Worm (Caenorhabditis elegans) whole organism, L3 larva: ENCODE results near the gene F26F4.8.

Experiments used
- R02D3.7 ChIP-seq: fragments of 150-350 bp; optimal IDR thresholded peaks from 2 replicates; lab custom pipeline; 2014; ENCODE audit warnings: missing biosample characterization, missing genetic modification characterization
- ZK546.5 ChIP-seq: sonication (generic microtip); optimal IDR thresholded peaks from 2 replicates; lab custom pipeline; 2017; ENCODE audit warnings: missing biosample characterization, missing genetic modification characterization
- aly-2 ChIP-seq: fragments of 150-350 bp; optimal IDR thresholded peaks from 2 replicates; lab custom pipeline; 2014; ENCODE audit warnings: missing biosample characterization, missing genetic modification characterization
- ama-1 ChIP-seq: fragments of 150-350 bp; optimal IDR thresholded peaks from 2 replicates; lab custom pipeline; 2018
- ceh-16 ChIP-seq: sonication (generic microtip); optimal IDR thresholded peaks from 2 replicates; lab custom pipeline; 2017; ENCODE audit warnings: missing biosample characterization, missing genetic modification characterization
- ceh-28 ChIP-seq: fragments of 150-350 bp; optimal IDR thresholded peaks from 2 replicates; lab custom pipeline; 2014; ENCODE audit warnings: missing biosample characterization, missing genetic modification reagents, missing genetic modification characterization
- ceh-9 ChIP-seq: sonication (generic microtip); optimal IDR thresholded peaks from 2 replicates; lab custom pipeline; 2018; ENCODE audit warnings: missing biosample characterization, missing genetic modification characterization
- daf-12 ChIP-seq: fragments of 150-350 bp; optimal IDR thresholded peaks from 2 replicates; lab custom pipeline; 2014; ENCODE audit warnings: missing biosample characterization, missing genetic modification reagents, missing genetic modification characterization
- egl-27 ChIP-seq: sonication (generic microtip); optimal IDR thresholded peaks from 4 replicates; lab custom pipeline; 2017; ENCODE audit warnings: missing biosample characterization, missing genetic modification reagents, missing genetic modification characterization
- egl-5 ChIP-seq: fragments of 150-350 bp; optimal IDR thresholded peaks from 2 replicates; lab custom pipeline; 2017; ENCODE audit warnings: missing biosample characterization, missing genetic modification reagents, missing genetic modification characterization, inconsistent platforms
- elt-1 ChIP-seq: fragments of 150-350 bp; optimal IDR thresholded peaks from 2 replicates; lab custom pipeline; 2014; ENCODE audit warnings: missing biosample characterization, missing genetic modification characterization
- elt-2 ChIP-seq: sonication (generic microtip); optimal IDR thresholded peaks from 2 replicates; lab custom pipeline; 2016; ENCODE audit warnings: missing genetic modification reagents, mild to moderate bottlenecking, missing genetic modification characterization, missing compliant biosample characterization
- eor-1 ChIP-seq, 2 experiments: fragments of 150-350 bp; optimal IDR thresholded peaks; 2 replicates each; lab custom pipeline; 2014 to 2018; ENCODE audit warnings: missing biosample characterization in 2 of 2, missing genetic modification characterization in 2 of 2
- fkh-10 ChIP-seq: sonication (generic microtip); optimal IDR thresholded peaks from 2 replicates; lab custom pipeline; 2017; ENCODE audit warnings: missing biosample characterization, missing genetic modification reagents, missing genetic modification characterization
- fkh-2 ChIP-seq: fragments of 150-350 bp; optimal IDR thresholded peaks from 2 replicates; lab custom pipeline; 2014; ENCODE audit warnings: missing biosample characterization, missing genetic modification reagents, missing genetic modification characterization
- hmg-11 ChIP-seq: sonication (generic microtip); optimal IDR thresholded peaks from 2 replicates; lab custom pipeline; 2016; ENCODE audit warnings: missing genetic modification characterization, missing compliant biosample characterization
- jun-1 ChIP-seq: fragments of 150-350 bp; optimal IDR thresholded peaks from 2 replicates; lab custom pipeline; 2014; ENCODE audit warnings: missing biosample characterization, missing genetic modification reagents, missing genetic modification characterization
- lin-15B ChIP-seq: fragments of 150-350 bp; optimal IDR thresholded peaks from 2 replicates; lab custom pipeline; 2014; ENCODE audit warnings: missing biosample characterization, missing genetic modification characterization
- lin-39 ChIP-seq: fragments of 150-350 bp; optimal IDR thresholded peaks from 2 replicates; lab custom pipeline; 2018; ENCODE audit warnings: missing biosample characterization, missing genetic modification reagents, missing genetic modification characterization
- lsy-12 ChIP-seq: sonication (generic microtip); optimal IDR thresholded peaks from 2 replicates; lab custom pipeline; 2016; ENCODE audit warnings: mild to moderate bottlenecking, missing genetic modification characterization, missing compliant biosample characterization
- mdl-1 ChIP-seq: fragments of 150-350 bp; optimal IDR thresholded peaks from 2 replicates; lab custom pipeline; 2014; ENCODE audit warnings: missing biosample characterization, missing genetic modification characterization
- nfya-1 ChIP-seq: sonication (generic microtip); optimal IDR thresholded peaks from 2 replicates; lab custom pipeline; 2017; ENCODE audit warnings: missing genetic modification characterization, mild to moderate bottlenecking, missing compliant biosample characterization, antibody characterized with exemption, moderate library complexity; ENCODE audit not compliant: insufficient read depth
- nhr-11 ChIP-seq: fragments of 150-350 bp; optimal IDR thresholded peaks from 2 replicates; lab custom pipeline; 2014; ENCODE audit warnings: missing biosample characterization, missing genetic modification characterization
- nhr-12 ChIP-seq: fragments of 150-350 bp; optimal IDR thresholded peaks from 2 replicates; lab custom pipeline; 2014; ENCODE audit warnings: missing biosample characterization, missing genetic modification characterization
- nhr-23 ChIP-seq: fragments of 150-350 bp; optimal IDR thresholded peaks from 2 replicates; lab custom pipeline; 2014; ENCODE audit warnings: missing biosample characterization, missing genetic modification reagents, missing genetic modification characterization
- nhr-237 ChIP-seq: fragments of 150-350 bp; optimal IDR thresholded peaks from 2 replicates; lab custom pipeline; 2014; ENCODE audit warnings: missing biosample characterization, missing genetic modification characterization
- nhr-28 ChIP-seq: fragments of 150-350 bp; optimal IDR thresholded peaks from 2 replicates; lab custom pipeline; 2014; ENCODE audit warnings: missing biosample characterization, missing genetic modification characterization
- nhr-43 ChIP-seq: sonication (generic microtip); optimal IDR thresholded peaks from 2 replicates; lab custom pipeline; 2016; ENCODE audit warnings: mild to moderate bottlenecking, missing genetic modification characterization, missing compliant biosample characterization; ENCODE audit not compliant: poor library complexity, severe bottlenecking
- nhr-67 ChIP-seq: fragments of 150-350 bp; optimal IDR thresholded peaks from 2 replicates; lab custom pipeline; 2014; ENCODE audit warnings: missing biosample characterization, missing genetic modification characterization
- nhr-76 ChIP-seq: fragments of 150-350 bp; sonication (generic microtip); optimal IDR thresholded peaks from 5 replicates; lab custom pipeline; 2014; ENCODE audit warnings: missing biosample characterization, missing genetic modification characterization
- nhr-77 ChIP-seq: fragments of 150-350 bp; optimal IDR thresholded peaks from 2 replicates; lab custom pipeline; 2014; ENCODE audit warnings: missing biosample characterization, missing genetic modification characterization
- pha-4 ChIP-seq: fragments of 150-350 bp; optimal IDR thresholded peaks from 2 replicates; lab custom pipeline; 2014; ENCODE audit warnings: missing biosample characterization, missing genetic modification reagents, missing genetic modification characterization
- pqm-1 ChIP-seq: fragments of 150-350 bp; optimal IDR thresholded peaks from 2 replicates; lab custom pipeline; 2017; ENCODE audit warnings: missing biosample characterization, missing genetic modification characterization, inconsistent platforms
- sea-2 ChIP-seq: fragments of 150-350 bp; sonication (generic microtip); optimal IDR thresholded peaks from 4 replicates; lab custom pipeline; 2014; ENCODE audit warnings: missing biosample characterization, missing genetic modification reagents, missing genetic modification characterization
- snpc-4 ChIP-seq: fragments of 150-350 bp; optimal IDR thresholded peaks from 2 replicates; lab custom pipeline; 2014; ENCODE audit warnings: missing biosample characterization, missing genetic modification characterization
- tbx-2 ChIP-seq: sonication (generic microtip); optimal IDR thresholded peaks from 2 replicates; lab custom pipeline; 2016; ENCODE audit warnings: mild to moderate bottlenecking, missing genetic modification characterization, missing compliant biosample characterization
- unc-39 ChIP-seq: sonication (generic microtip); optimal IDR thresholded peaks from 4 replicates; lab custom pipeline; 2017; ENCODE audit warnings: missing biosample characterization, missing genetic modification characterization
- unc-62 ChIP-seq: fragments of 150-350 bp; sonication (generic microtip); optimal IDR thresholded peaks from 4 replicates; lab custom pipeline; 2014; ENCODE audit warnings: missing biosample characterization, missing genetic modification reagents, missing genetic modification characterization
- zag-1 ChIP-seq: fragments of 150-350 bp; optimal IDR thresholded peaks from 2 replicates; lab custom pipeline; 2014; ENCODE audit warnings: missing biosample characterization, missing genetic modification characterization
- ztf-11 ChIP-seq: fragments of 150-350 bp; optimal IDR thresholded peaks from 2 replicates; lab custom pipeline; 2014; ENCODE audit warnings: missing biosample characterization, missing genetic modification characterization
- ztf-4 ChIP-seq: fragments of 150-350 bp; optimal IDR thresholded peaks from 2 replicates; lab custom pipeline; 2014; ENCODE audit warnings: missing biosample characterization, missing genetic modification characterization

The F26F4.8 gene

DNA sequence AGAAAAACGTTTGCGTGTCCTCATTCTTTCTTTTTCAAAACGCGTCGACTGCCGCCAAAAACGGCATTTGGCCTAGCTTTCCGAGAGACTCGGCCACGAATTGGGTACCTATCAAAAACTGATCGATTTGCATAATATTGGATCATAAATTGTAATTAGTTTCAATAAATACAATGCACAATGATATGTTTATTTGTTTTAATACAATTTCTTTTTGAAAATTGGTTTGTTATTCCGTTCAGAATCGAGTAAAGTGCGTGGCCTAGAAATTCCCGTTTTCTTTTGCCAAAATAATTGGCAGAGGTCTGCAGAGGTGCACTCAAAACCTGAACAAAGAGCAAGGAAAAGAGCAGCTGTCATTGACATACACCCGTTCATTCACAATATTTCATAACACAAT lies at the start of gene F26F4.8:
Gene F26F4.8, minus strand, starts transcription at position 69 of the 400 bp plus-strand sequence.
- no peak for TF ChIP-seq zag-1 (tag; lab: Kevin White, UChicago)
- TF ChIP-seq ztf-4 (tag; lab: Kevin White, UChicago), result no peak
- TF ChIP-seq nhr-12 (tag; lab: Kevin White, UChicago), result no peak
- no peak for TF ChIP-seq mdl-1 (tag; lab: Kevin White, UChicago)
- peak; percentile 42 for TF ChIP-seq lin-15B
- TF ChIP-seq lin-39 (tag; lab: Kevin White, UChicago), result no peak
- TF ChIP-seq egl-5, result no peak
- peak; percentile 52 for TF ChIP-seq nfya-1 (tag; lab: Kevin White, UChicago)
- TF ChIP-seq unc-62 (GFP tag; lab: Kevin White, UChicago), result no peak
- TF ChIP-seq jun-1 (tag; lab: Kevin White, UChicago), result no peak
- TF ChIP-seq nhr-28 (tag; lab: Kevin White, UChicago), result no peak
- TF ChIP-seq pha-4 (tag; lab: Kevin White, UChicago), result peak; percentile 14
- no peak for TF ChIP-seq elt-1 (tag; lab: Kevin White, UChicago)
- TF ChIP-seq ceh-9, result no peak
- TF ChIP-seq ceh-28 (tag; lab: Kevin White, UChicago), result no peak
- no peak for TF ChIP-seq fkh-10
- no peak for TF ChIP-seq R02D3.7 (tag; lab: Kevin White, UChicago)

DNA sequence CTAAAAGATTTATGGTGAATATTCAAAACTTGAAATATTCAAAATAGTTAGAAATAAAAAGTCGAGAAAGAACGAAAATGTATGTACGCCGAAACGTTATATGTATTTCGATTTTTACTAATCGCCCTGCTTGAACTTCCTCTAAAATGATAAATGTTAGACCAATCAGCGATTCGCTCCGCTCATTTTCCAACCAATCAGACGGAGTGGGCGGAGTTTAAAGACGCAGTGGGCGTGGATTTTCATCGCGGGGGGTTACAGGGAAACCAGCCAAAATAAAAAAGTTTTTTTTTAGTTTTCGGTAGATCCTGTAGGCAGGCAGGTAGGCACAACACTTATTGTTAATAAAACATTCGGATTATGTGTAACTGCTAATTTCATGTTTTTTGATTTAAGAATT lies 47.7 kb upstream of the F26F4.8 start:
- TF ChIP-seq egl-27, result no peak
- TF ChIP-seq ceh-28 (tag; lab: Kevin White, UChicago), result no peak
- peak; percentile 94 for TF ChIP-seq nfya-1 (tag; lab: Kevin White, UChicago)
- TF ChIP-seq daf-12, result no peak
- TF ChIP-seq, all 47 proteins: peak for 1

DNA sequence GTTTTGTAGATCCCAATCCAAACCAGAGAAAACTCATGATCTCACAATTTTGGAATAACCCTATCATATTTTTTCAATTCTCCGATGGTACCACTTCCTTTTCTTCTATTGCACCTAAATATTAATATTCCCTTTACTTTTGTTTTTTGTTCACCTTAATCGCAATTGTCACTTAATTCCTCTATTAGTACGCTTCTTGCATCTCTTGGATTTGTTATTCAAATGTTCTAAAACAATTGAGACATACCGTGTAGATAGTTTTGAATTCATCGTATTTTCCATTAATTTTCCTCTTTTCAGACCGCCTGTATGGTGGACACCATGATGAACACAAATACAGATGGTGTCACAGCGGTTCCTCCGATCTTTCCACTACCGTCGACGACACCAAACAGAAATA lies 46.6 kb upstream of the F26F4.8 start, which contains the start of gene flh-2:
Gene flh-2, plus strand, starts transcription at position 301 of the 400 bp plus-strand sequence.
- TF ChIP-seq nhr-237 (tag; lab: Kevin White, UChicago) (no peak), R02D3.7 (tag; lab: Kevin White, UChicago) (no peak), eor-1 (tag; optimal IDR thresholded peaks at IDR 0.05; lab: Kevin White, UChicago) (no peak), lsy-12 (no peak), ceh-16 (tag; lab: Kevin White, UChicago) (no peak), tbx-2 (tag; lab: Kevin White, UChicago) (no peak), nhr-77 (tag; lab: Kevin White, UChicago) (no peak), nfya-1 (tag; lab: Kevin White, UChicago) (no peak)

DNA sequence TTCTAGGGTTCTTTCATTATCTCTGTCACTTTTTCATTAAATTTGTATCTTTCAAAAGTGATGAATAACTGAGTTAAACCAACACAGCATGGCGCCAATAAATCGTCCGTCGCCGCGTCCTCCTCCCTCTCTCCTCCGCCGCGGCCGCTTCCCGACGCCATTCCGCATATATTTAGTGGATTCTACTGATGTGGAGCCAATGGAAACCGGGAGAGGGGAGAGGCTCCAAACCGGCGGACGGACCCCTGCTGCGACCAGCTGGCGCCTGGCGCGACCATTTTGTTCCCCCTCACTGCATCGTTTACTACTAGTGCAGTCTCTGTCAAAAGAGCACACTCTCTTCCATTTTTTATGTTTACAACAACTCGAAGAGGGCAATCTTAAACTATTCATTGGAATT lies 45.9 kb upstream of the F26F4.8 start:
- TF ChIP-seq nfya-1 (tag; lab: Kevin White, UChicago) (peak; percentile 43), nhr-76 (tag; lab: Kevin White, UChicago) (no peak), lin-39 (tag; lab: Kevin White, UChicago) (peak; percentile 66), ztf-11 (tag; lab: Kevin White, UChicago) (no peak), fkh-2 (no peak), aly-2 (no peak), egl-5 (peak; percentile 26), nhr-23 (tag; lab: Kevin White, UChicago) (no peak), hmg-11 (tag; lab: Kevin White, UChicago) (peak; percentile 6)

ce11 chrIII:4950345-4950744 lies 45.1 kb upstream of the F26F4.8 start:
- TF ChIP-seq jun-1 (tag; lab: Kevin White, UChicago), result no peak
- TF ChIP-seq daf-12, result no peak
- peak; percentile 65 for TF ChIP-seq lin-39 (tag; lab: Kevin White, UChicago)
- no peak for TF ChIP-seq unc-39 (tag; lab: Kevin White, UChicago)
- no peak for TF ChIP-seq sea-2 (GFP tag; lab: Kevin White, UChicago)
- no peak for TF ChIP-seq nhr-237 (tag; lab: Kevin White, UChicago)
- no peak for TF ChIP-seq ama-1 (lab: Kevin White, UChicago)
- no peak for TF ChIP-seq tbx-2 (tag; lab: Kevin White, UChicago)
- TF ChIP-seq snpc-4 (tag; lab: Kevin White, UChicago), result peak; percentile 18
- peak; percentile 16 for TF ChIP-seq pha-4 (tag; lab: Kevin White, UChicago)
- TF ChIP-seq nhr-77 (tag; lab: Kevin White, UChicago), result no peak
- TF ChIP-seq nhr-11 (tag; lab: Kevin White, UChicago), result peak; percentile 17
- no peak for TF ChIP-seq ZK546.5 (tag; lab: Kevin White, UChicago)
- no peak for TF ChIP-seq nhr-43 (tag; lab: Kevin White, UChicago)
- peak; percentile 37 for TF ChIP-seq lin-15B
- peak; percentile 58 for TF ChIP-seq hmg-11 (tag; lab: Kevin White, UChicago)
- no peak for TF ChIP-seq nhr-12 (tag; lab: Kevin White, UChicago)
- TF ChIP-seq nhr-67 (tag; lab: Kevin White, UChicago), result no peak
- no peak for TF ChIP-seq elt-2 (tag; lab: Kevin White, UChicago)
- no peak for TF ChIP-seq elt-1 (tag; lab: Kevin White, UChicago)
- TF ChIP-seq nfya-1 (tag; lab: Kevin White, UChicago), result peak; percentile 86
- TF ChIP-seq ceh-9, result no peak
- TF ChIP-seq nhr-23 (tag; lab: Kevin White, UChicago), result no peak
- no peak for TF ChIP-seq ceh-28 (tag; lab: Kevin White, UChicago)
- TF ChIP-seq fkh-10, result no peak
- TF ChIP-seq nhr-28 (tag; lab: Kevin White, UChicago), result no peak
- no peak for TF ChIP-seq pqm-1 (tag; lab: Kevin White, UChicago)
- TF ChIP-seq aly-2, result no peak
